Worm (Caenorhabditis elegans): ENCODE results near the gene ppgn-1.
A peak's percentile ranks its signal among the peaks of the same experiment; 100 is the strongest.

The ppgn-1 gene

ce11 chrIV:2316796-2317195, 31.9 kb downstream of the ppgn-1 start:
- TF ChIP-seq lin-32 (GFP tag; optimal IDR thresholded peaks at IDR 0.05) (no peak), mep-1 (tag; optimal IDR thresholded peaks at IDR 0.05) (peak; percentile 35), hlh-1 (tag; optimal IDR thresholded peaks at IDR 0.05) (peak; percentile 6), lsy-2 (tag; optimal IDR thresholded peaks at IDR 0.05) (peak; percentile 22), nhr-76 (tag; optimal IDR thresholded peaks at IDR 0.05) (no peak)

DNA sequence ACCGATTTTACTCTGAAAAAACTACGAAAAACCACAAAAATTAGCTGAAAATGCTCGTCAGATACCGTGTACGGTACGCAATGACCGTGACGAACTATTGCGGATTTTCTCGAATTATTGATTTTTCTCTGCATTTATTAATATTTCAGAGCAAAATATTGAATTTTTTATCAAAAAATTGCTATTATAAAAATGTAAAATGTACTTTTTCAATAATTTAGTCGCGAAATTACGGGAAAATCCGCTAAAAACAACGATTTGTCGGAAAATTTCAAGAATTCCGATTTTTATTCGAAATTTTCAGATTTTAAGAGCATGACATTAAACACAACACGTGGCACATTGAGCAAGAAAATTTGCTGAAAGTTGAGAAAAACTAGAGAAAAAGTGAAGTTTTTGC, 32.4 kb downstream of the ppgn-1 start, which contains the start of gene Y38F2AL.12:
Gene Y38F2AL.12 (plus strand): TSS at position 301 of the 400 bp plus-strand sequence.
- TF ChIP-seq lsy-2 (tag; optimal IDR thresholded peaks at IDR 0.05) (no peak), unc-62 (GFP tag; optimal IDR thresholded peaks at IDR 0.05) (no peak), M03D4.4 (tag; optimal IDR thresholded peaks at IDR 0.05) (no peak), ham-2 (GFP tag; optimal IDR thresholded peaks at IDR 0.05) (no peak), sptf-1 (tag; optimal IDR thresholded peaks at IDR 0.05) (no peak), nhr-12 (tag; optimal IDR thresholded peaks at IDR 0.05) (no peak), blmp-1 (tag; optimal IDR thresholded peaks at IDR 0.05) (no peak), elt-1 (tag; optimal IDR thresholded peaks at IDR 0.05; ENCODE audit: borderline replicate concordance, insufficient read depth) (no peak), nhr-2 (tag; optimal IDR thresholded peaks at IDR 0.05) (no peak), cnd-1 (tag; optimal IDR thresholded peaks at IDR 0.05) (no peak), pha-4 (tag; optimal IDR thresholded peaks at IDR 0.05) (no peak), drap-1 (GFP tag; optimal IDR thresholded peaks at IDR 0.05) (no peak), ceh-39 (tag; optimal IDR thresholded peaks at IDR 0.05) (no peak)

DNA sequence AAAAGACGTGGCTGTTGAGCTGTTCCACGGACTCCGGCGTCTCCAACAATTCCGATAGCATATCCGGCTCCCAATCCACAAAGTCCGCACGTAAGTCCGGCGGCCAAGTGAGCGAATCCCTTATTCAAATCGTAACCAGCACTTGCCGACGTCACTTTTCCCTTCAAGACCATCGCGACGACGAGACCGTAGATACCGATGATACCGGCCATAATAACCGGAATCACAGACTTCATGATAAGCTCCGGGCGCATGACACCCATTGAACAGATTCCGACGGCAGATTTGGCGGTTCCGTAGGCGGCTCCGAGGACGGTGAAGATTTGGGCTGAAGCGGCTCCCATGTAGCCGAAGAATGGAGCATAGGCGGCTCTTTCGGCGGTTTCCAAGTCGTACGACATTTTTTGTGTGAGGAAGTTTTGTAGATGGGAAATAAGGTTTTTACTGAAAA, 33.1 kb downstream of the ppgn-1 start, which contains the start of gene vha-3:
Gene vha-3 (minus strand): TSS at position 401 of the 451 bp plus-strand sequence.
- no peak for TF ChIP-seq elt-1 (tag; optimal IDR thresholded peaks at IDR 0.05; ENCODE audit: borderline replicate concordance, insufficient read depth)

- no peak for TF ChIP-seq lin-13 (tag; optimal IDR thresholded peaks at IDR 0.05)
- no peak for TF ChIP-seq tbx-8 (GFP tag; optimal IDR thresholded peaks at IDR 0.05)
- TF ChIP-seq elt-1 (tag; optimal IDR thresholded peaks at IDR 0.05; ENCODE audit: borderline replicate concordance, insufficient read depth) = no peak
- TF ChIP-seq mls-2 (tag; optimal IDR thresholded peaks at IDR 0.05) = no peak
- no peak for TF ChIP-seq nhr-12 (tag; optimal IDR thresholded peaks at IDR 0.05)
- TF ChIP-seq ceh-39 (tag; optimal IDR thresholded peaks at IDR 0.05) = no peak
- TF ChIP-seq lsy-2 (tag; optimal IDR thresholded peaks at IDR 0.05) = no peak
- no peak for TF ChIP-seq mep-1 (tag; optimal IDR thresholded peaks at IDR 0.05)
- no peak for TF ChIP-seq cnd-1 (tag; optimal IDR thresholded peaks at IDR 0.05)
- TF ChIP-seq nhr-76 (tag; optimal IDR thresholded peaks at IDR 0.05) = no peak
- no peak for TF ChIP-seq unc-39 (tag; optimal IDR thresholded peaks at IDR 0.05)
- TF ChIP-seq mab-5 (tag; optimal IDR thresholded peaks at IDR 0.05) = no peak
- TF ChIP-seq nhr-2 (tag; optimal IDR thresholded peaks at IDR 0.05) = no peak
- no peak for TF ChIP-seq bed-3 (GFP tag; optimal IDR thresholded peaks at IDR 0.05)
These were observed 33.9 kb downstream of the ppgn-1 start for ce11 chrIV:2314862-2315261.

ce11 chrIV:2313721-2314683, 34.7 kb downstream of the ppgn-1 start, which contains the start of gene vha-11:
Gene vha-11, minus strand, starts transcription at chrIV:2314567.
- TF ChIP-seq M03D4.4 (tag; optimal IDR thresholded peaks at IDR 0.05) = no peak
- TF ChIP-seq hlh-1 (tag; optimal IDR thresholded peaks at IDR 0.05) = no peak
- no peak for TF ChIP-seq pha-4 (tag; optimal IDR thresholded peaks at IDR 0.05)
- TF ChIP-seq elt-3 (tag; optimal IDR thresholded peaks at IDR 0.05) = no peak
- TF ChIP-seq mep-1 (tag; optimal IDR thresholded peaks at IDR 0.05) = no peak
- TF ChIP-seq nhr-12 (tag; optimal IDR thresholded peaks at IDR 0.05) = no peak
- no peak for TF ChIP-seq bed-3 (GFP tag; optimal IDR thresholded peaks at IDR 0.05)
- no peak for TF ChIP-seq mls-2 (tag; optimal IDR thresholded peaks at IDR 0.05)
- TF ChIP-seq nhr-237 (tag; optimal IDR thresholded peaks at IDR 0.05) = no peak
- TF ChIP-seq elt-1 (tag; optimal IDR thresholded peaks at IDR 0.05; ENCODE audit: borderline replicate concordance, insufficient read depth) = no peak
- TF ChIP-seq unc-62 (GFP tag; optimal IDR thresholded peaks at IDR 0.05) = no peak
- TF ChIP-seq sem-2 (GFP tag; optimal IDR thresholded peaks at IDR 0.05) = no peak
- no peak for TF ChIP-seq nhr-2 (tag; optimal IDR thresholded peaks at IDR 0.05)
- no peak for TF ChIP-seq ceh-83 (GFP tag; optimal IDR thresholded peaks at IDR 0.05)
- TF ChIP-seq drap-1 (GFP tag; optimal IDR thresholded peaks at IDR 0.05) = no peak
- TF ChIP-seq ztf-11 (tag; optimal IDR thresholded peaks at IDR 0.05) = no peak
- no peak for TF ChIP-seq lsy-2 (tag; optimal IDR thresholded peaks at IDR 0.05)
- no peak for TF ChIP-seq ham-2 (GFP tag; optimal IDR thresholded peaks at IDR 0.05)

All from whole organism, mixed stage, embryonic.